Worm (Caenorhabditis elegans) whole organism, L4 larva: ENCODE measurements around the gene C51E3.10.

Experiments used
- F44E2.7 ChIP-seq: fragments of 200-800 bp; sonication (Bioruptor generic); IDR thresholded peaks from 2 replicates; pipeline ENCODE4 v2.1.2; 2022; ENCODE audit warnings: missing genetic modification characterization, missing compliant biosample characterization
- R02D3.7 ChIP-seq: fragments of 150-350 bp; sonication (generic microtip); optimal IDR thresholded peaks from 3 replicates; lab custom pipeline; 2014; ENCODE audit warnings: missing biosample characterization, missing genetic modification characterization
- T20F7.1 ChIP-seq: fragments of 200-800 bp; sonication (Bioruptor generic); optimal IDR thresholded peaks from 2 replicates; lab custom pipeline; 2018; ENCODE audit warnings: mild to moderate bottlenecking, missing genetic modification characterization, missing compliant biosample characterization
- T26A8.4 ChIP-seq: fragments of 200-800 bp; sonication (Bioruptor generic); IDR thresholded peaks from 2 replicates; pipeline ENCODE4 v1.3.6; 2022; ENCODE audit warnings: missing genetic modification characterization, missing compliant biosample characterization
- ZK337.2 ChIP-seq: fragments of 200-800 bp; sonication (Bioruptor generic); IDR thresholded peaks from 2 replicates; pipeline ENCODE4 v1.3.6; 2022; ENCODE audit warnings: missing genetic modification reagents, missing genetic modification characterization, missing compliant biosample characterization
- ZK546.5 ChIP-seq, 2 experiments: sonication (generic microtip); optimal IDR thresholded peaks; 2 replicates each; lab custom pipeline; 2017; ENCODE audit warnings: missing biosample characterization in 2 of 2, missing genetic modification characterization in 2 of 2
- ama-1 ChIP-seq: fragments of 150-350 bp; optimal IDR thresholded peaks from 2 replicates; lab custom pipeline; 2014; ENCODE audit warnings: inconsistent platforms, mixed read lengths
- arid-1 ChIP-seq: fragments of 200-800 bp; sonication (Bioruptor generic); conservative IDR thresholded peaks from 2 replicates; pipeline ENCODE4 v1.3.6; 2022; ENCODE audit warnings: missing genetic modification reagents, missing genetic modification characterization, missing compliant biosample characterization
- ceh-44 ChIP-seq: fragments of 200-800 bp; sonication (Bioruptor generic); IDR thresholded peaks from 2 replicates; pipeline ENCODE4 v1.3.6; 2022; ENCODE audit warnings: missing genetic modification reagents, missing genetic modification characterization, missing compliant biosample characterization
- ceh-82 ChIP-seq: sonication (generic microtip); optimal IDR thresholded peaks from 2 replicates; lab custom pipeline; 2017; ENCODE audit warnings: missing biosample characterization, missing genetic modification characterization
- daf-12 ChIP-seq: fragments of 150-350 bp; optimal IDR thresholded peaks from 2 replicates; lab custom pipeline; 2014; ENCODE audit warnings: missing biosample characterization, missing genetic modification reagents, missing genetic modification characterization
- dmd-6 ChIP-seq: fragments of 200-800 bp; sonication (Bioruptor generic); IDR thresholded peaks from 2 replicates; pipeline ENCODE4 v1.3.6; 2022; ENCODE audit warnings: missing genetic modification reagents, missing genetic modification characterization, missing compliant biosample characterization
- dmd-8 ChIP-seq: fragments of 200-800 bp; sonication (Bioruptor generic); IDR thresholded peaks from 2 replicates; pipeline ENCODE4 v1.3.6; 2022; ENCODE audit warnings: missing genetic modification characterization, missing compliant biosample characterization
- dmd-9 ChIP-seq: fragments of 200-800 bp; sonication (Bioruptor generic); IDR thresholded peaks from 2 replicates; pipeline ENCODE4 v1.3.6; 2022; ENCODE audit warnings: missing genetic modification reagents, missing genetic modification characterization, missing compliant biosample characterization
- duxl-1 ChIP-seq: sonication (generic microtip); optimal IDR thresholded peaks from 2 replicates; lab custom pipeline; 2016; ENCODE audit warnings: mild to moderate bottlenecking, missing genetic modification characterization, moderate library complexity, missing compliant biosample characterization; ENCODE audit not compliant: poor library complexity
- dve-1 ChIP-seq: sonication (generic microtip); optimal IDR thresholded peaks from 2 replicates; lab custom pipeline; 2017; ENCODE audit warnings: antibody characterized with exemption, mild to moderate bottlenecking, missing genetic modification characterization, missing compliant biosample characterization; ENCODE audit not compliant: insufficient read depth
- egl-43 ChIP-seq: fragments of 200-800 bp; sonication (Bioruptor generic); IDR thresholded peaks from 2 replicates; pipeline ENCODE4 v1.3.6; 2022; ENCODE audit warnings: missing genetic modification reagents, missing genetic modification characterization, missing compliant biosample characterization
- gei-8 ChIP-seq: fragments of 200-800 bp; sonication (Bioruptor generic); optimal IDR thresholded peaks from 2 replicates; lab custom pipeline; 2018; ENCODE audit warnings: mild to moderate bottlenecking, missing genetic modification characterization, missing compliant biosample characterization
- hlh-11 ChIP-seq: fragments of 200-800 bp; sonication (Bioruptor generic); optimal IDR thresholded peaks from 2 replicates; lab custom pipeline; 2018; ENCODE audit warnings: mild to moderate bottlenecking, missing genetic modification characterization, missing compliant biosample characterization
- hlh-30 ChIP-seq: sonication (generic microtip); optimal IDR thresholded peaks from 2 replicates; lab custom pipeline; 2017; ENCODE audit warnings: antibody characterized with exemption, mild to moderate bottlenecking, missing genetic modification characterization, missing compliant biosample characterization; ENCODE audit not compliant: insufficient read depth
- hmg-1.1 ChIP-seq: fragments of 200-800 bp; sonication (Bioruptor generic); IDR thresholded peaks from 2 replicates; pipeline ENCODE4 v1.3.6; 2022; ENCODE audit warnings: missing genetic modification reagents, missing genetic modification characterization, missing compliant biosample characterization
- jun-1 ChIP-seq: fragments of 150-350 bp; optimal IDR thresholded peaks from 2 replicates; lab custom pipeline; 2014; ENCODE audit warnings: missing biosample characterization, missing genetic modification reagents, missing genetic modification characterization
- lim-7 ChIP-seq: fragments of 200-800 bp; sonication (Bioruptor generic); IDR thresholded peaks from 2 replicates; pipeline ENCODE4 v1.3.6; 2022; ENCODE audit warnings: missing genetic modification characterization, missing compliant biosample characterization
- lin-1 ChIP-seq: fragments of 200-800 bp; sonication (Bioruptor generic); IDR thresholded peaks from 2 replicates; pipeline ENCODE4 v1.3.6; 2022; ENCODE audit warnings: missing genetic modification reagents, missing genetic modification characterization, missing compliant biosample characterization
- lin-13 ChIP-seq: fragments of 150-350 bp; optimal IDR thresholded peaks from 2 replicates; lab custom pipeline; 2014; ENCODE audit warnings: missing biosample characterization, missing genetic modification reagents, missing genetic modification characterization
- lin-15B ChIP-seq: fragments of 150-350 bp; sonication (generic microtip); optimal IDR thresholded peaks from 3 replicates; lab custom pipeline; 2014; ENCODE audit warnings: missing biosample characterization, missing genetic modification characterization
- lin-29 ChIP-seq: fragments of 200-800 bp; sonication (Bioruptor generic); IDR thresholded peaks from 2 replicates; pipeline ENCODE4 v1.3.6; 2022; ENCODE audit warnings: missing genetic modification reagents, missing genetic modification characterization, missing compliant biosample characterization
- lin-38 ChIP-seq: fragments of 200-800 bp; sonication (Bioruptor generic); IDR thresholded peaks from 2 replicates; pipeline ENCODE4 v1.3.6; 2022; ENCODE audit warnings: missing genetic modification reagents, missing genetic modification characterization, missing compliant biosample characterization
- lin-39 ChIP-seq: fragments of 150-350 bp; optimal IDR thresholded peaks from 2 replicates; lab custom pipeline; 2014; ENCODE audit warnings: missing biosample characterization, missing genetic modification reagents, missing genetic modification characterization
- lir-3 ChIP-seq: sonication (generic microtip); optimal IDR thresholded peaks from 2 replicates; lab custom pipeline; 2016; ENCODE audit warnings: mild to moderate bottlenecking, missing genetic modification characterization, missing compliant biosample characterization
- lsy-2 ChIP-seq, 2 experiments: fragments of 150-350 bp in 1 of 2; sonication (generic microtip) in 1 of 2; optimal IDR thresholded peaks; 2 replicates each; lab custom pipeline; 2014 to 2017; ENCODE audit warnings: missing biosample characterization in 2 of 2, missing genetic modification characterization in 2 of 2
- mdl-1 ChIP-seq, 2 experiments: fragments of 150-350 bp in 1 of 2; sonication (generic microtip) in 1 of 2; optimal IDR thresholded peaks; 2 replicates each; lab custom pipeline; 2014 to 2017; ENCODE audit warnings: missing biosample characterization in 2 of 2, missing genetic modification characterization in 2 of 2
- mdt-29 ChIP-seq: fragments of 200-800 bp; sonication (Bioruptor generic); IDR thresholded peaks from 2 replicates; pipeline ENCODE4 v1.3.6; 2022; ENCODE audit warnings: missing genetic modification reagents, missing genetic modification characterization, missing compliant biosample characterization
- mep-1 ChIP-seq: fragments of 150-350 bp; sonication (generic microtip); optimal IDR thresholded peaks from 3 replicates; lab custom pipeline; 2014; ENCODE audit warnings: missing biosample characterization, missing genetic modification characterization
- mxl-2 ChIP-seq: fragments of 200-800 bp; sonication (Bioruptor generic); conservative IDR thresholded peaks from 2 replicates; pipeline ENCODE4 v1.3.6; 2022; ENCODE audit warnings: missing genetic modification reagents, missing genetic modification characterization, missing compliant biosample characterization
- nhr-25 ChIP-seq: sonication (generic microtip); optimal IDR thresholded peaks from 2 replicates; lab custom pipeline; 2017; ENCODE audit warnings: missing genetic modification characterization, mild to moderate bottlenecking, missing compliant biosample characterization, antibody characterized with exemption, moderate library complexity, borderline replicate concordance; ENCODE audit not compliant: insufficient read depth
- nhr-42 ChIP-seq: fragments of 200-800 bp; sonication (Bioruptor generic); IDR thresholded peaks from 2 replicates; pipeline ENCODE4 v1.3.6; 2022; ENCODE audit warnings: missing genetic modification characterization, missing compliant biosample characterization
- nhr-48 ChIP-seq: sonication (generic microtip); optimal IDR thresholded peaks from 2 replicates; lab custom pipeline; 2016; ENCODE audit warnings: mild to moderate bottlenecking, missing genetic modification characterization, missing compliant biosample characterization
- nhr-6 ChIP-seq: fragments of 150-350 bp; optimal IDR thresholded peaks from 2 replicates; lab custom pipeline; 2014; ENCODE audit warnings: missing biosample characterization, missing genetic modification characterization
- nhr-76 ChIP-seq: fragments of 150-350 bp; optimal IDR thresholded peaks from 2 replicates; lab custom pipeline; 2014; ENCODE audit warnings: missing biosample characterization, missing genetic modification characterization
- pha-4 ChIP-seq, 2 experiments: fragments of 150-350 bp in 1 of 2; fragments of 200-800 bp in 1 of 2; sonication (Bioruptor generic) in 1 of 2; IDR thresholded peaks in 1 of 2; optimal IDR thresholded peaks in 1 of 2; 2 replicates each; pipeline versions ENCODE4 v1.3.6 to Lab custom; 2014 to 2022; ENCODE audit warnings: missing genetic modification characterization in 2 of 2, missing genetic modification reagents in 2 of 2, missing biosample characterization in 1 of 2, missing compliant biosample characterization in 1 of 2
- pqm-1 ChIP-seq: sonication (generic microtip); optimal IDR thresholded peaks from 2 replicates; lab custom pipeline; 2017; ENCODE audit warnings: missing biosample characterization, missing genetic modification characterization
- set-16 ChIP-seq: fragments of 200-800 bp; sonication (Bioruptor generic); IDR thresholded peaks from 2 replicates; pipeline ENCODE4 v1.3.6; 2022; ENCODE audit warnings: missing genetic modification reagents, missing genetic modification characterization, missing compliant biosample characterization
- skn-1 ChIP-seq: fragments of 150-350 bp; optimal IDR thresholded peaks from 2 replicates; lab custom pipeline; 2014; ENCODE audit warnings: missing biosample characterization, missing genetic modification characterization
- spr-3 ChIP-seq: fragments of 200-800 bp; sonication (Bioruptor generic); optimal IDR thresholded peaks from 2 replicates; lab custom pipeline; 2018; ENCODE audit warnings: mild to moderate bottlenecking, missing genetic modification characterization, missing compliant biosample characterization
- unc-62 ChIP-seq, 3 experiments: fragments of 150-350 bp in 1 of 3; sonication (generic microtip); optimal IDR thresholded peaks in 2 of 3; peaks in 1 of 3; 1 replicate in 1 of 3; 2 replicates in 2 of 3; lab custom pipeline; 2014 to 2017; ENCODE audit warnings: missing biosample characterization in 3 of 3, missing genetic modification characterization in 3 of 3, missing genetic modification reagents in 3 of 3, missing genotype in 1 of 3
- vab-7 ChIP-seq: fragments of 200-800 bp; sonication (Bioruptor generic); IDR thresholded peaks from 2 replicates; pipeline ENCODE4 v1.3.6; 2022; ENCODE audit warnings: missing genetic modification reagents, missing genetic modification characterization, missing compliant biosample characterization
- zfp-2 ChIP-seq: sonication (generic microtip); optimal IDR thresholded peaks from 2 replicates; lab custom pipeline; 2016; ENCODE audit warnings: mild to moderate bottlenecking, missing genetic modification characterization, missing compliant biosample characterization
- zip-11 ChIP-seq: fragments of 200-800 bp; sonication (Bioruptor generic); IDR thresholded peaks from 2 replicates; pipeline ENCODE4 v1.3.6; 2022; ENCODE audit warnings: missing genetic modification characterization, missing compliant biosample characterization
- ztf-11 ChIP-seq: fragments of 150-350 bp; optimal IDR thresholded peaks from 2 replicates; lab custom pipeline; 2014; ENCODE audit warnings: missing biosample characterization, missing genetic modification characterization

C51E3.10 gene

DNA sequence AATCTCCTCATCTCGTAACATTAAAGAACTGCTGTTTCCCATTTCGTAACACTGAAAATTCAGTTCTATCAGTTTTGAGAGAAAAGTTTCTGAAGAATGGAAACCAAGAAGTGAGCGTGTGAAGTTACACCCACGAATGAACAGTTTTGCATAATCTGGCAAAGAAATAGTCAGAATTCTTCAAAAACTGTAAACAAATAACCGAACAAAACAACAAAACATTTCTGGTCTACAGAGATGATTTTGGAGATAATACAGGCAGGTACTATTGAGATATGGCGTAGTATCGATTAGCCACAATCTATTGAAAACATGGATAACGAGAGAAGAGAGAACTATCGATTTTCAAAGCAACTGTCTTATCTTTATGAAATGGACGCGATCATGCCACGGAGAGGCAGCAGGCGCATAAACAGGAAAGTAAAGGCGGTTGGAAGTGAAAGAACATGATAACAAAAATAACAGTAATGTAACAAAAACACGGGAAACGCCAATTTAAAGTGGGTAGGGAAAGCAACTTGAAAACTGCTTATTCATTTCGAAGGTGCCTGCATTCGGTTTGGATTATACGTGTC, 42.6 kb upstream of the C51E3.10 start, which contains the start of gene chpf-1 (continued):
- TF ChIP-seq skn-1 (tag; lab: Kevin White, UChicago) (no peak), daf-12 (tag; lab: Kevin White, UChicago) (no peak), dmd-9 (GFP tag; lab: Robert Waterston, UW) (no peak), ztf-11 (no peak), jun-1 (tag; lab: Kevin White, UChicago) (no peak), mdl-1 (tag; optimal IDR thresholded peaks at IDR 0.05; lab: Kevin White, UChicago) (peak in 1 of 2 experiments; percentile 46), arid-1 (GFP tag; lab: Robert Waterston, UW) (no peak), mxl-2 (GFP tag; lab: Robert Waterston, UW) (no peak), lin-38 (GFP tag; lab: Robert Waterston, UW) (no peak), dmd-6 (peak; percentile 33; the same call in 1 of the 2 replicates), nhr-42 (GFP tag; lab: Robert Waterston, UW) (no peak), R02D3.7 (tag; lab: Kevin White, UChicago) (no peak), lsy-2 (tag; optimal IDR thresholded peaks at IDR 0.05; lab: Kevin White, UChicago) (peak in 1 of 2 experiments; percentile 23), mep-1 (tag; lab: Kevin White, UChicago) (peak; percentile 14), zfp-2 (no peak), unc-62 (GFP tag; optimal IDR thresholded peaks at IDR 0.05 in 1 of 2; lab: Kevin White, UChicago) (no peak), unc-62 (tag; optimal IDR thresholded peaks at IDR 0.05; lab: Kevin White, UChicago) (no peak), F44E2.7 (GFP tag; lab: Robert Waterston, UW) (no peak), pqm-1 (tag; lab: Kevin White, UChicago) (peak; percentile 84), ama-1 (lab: Kevin White, UChicago) (no peak), T20F7.1 (GFP tag; lab: Kevin White, UChicago) (peak; percentile 23), gei-8 (no peak), lir-3 (tag; lab: Kevin White, UChicago) (no peak), egl-43 (GFP tag; lab: Robert Waterston, UW) (no peak), ceh-82 (tag; lab: Kevin White, UChicago) (no peak), lin-1 (GFP tag; lab: Robert Waterston, UW) (0 out of 2 replicates have a peak, but pooled peaks have one; percentile 42), spr-3 (GFP tag; lab: Kevin White, UChicago) (no peak), dmd-8 (no peak), lin-29 (GFP tag; lab: Robert Waterston, UW) (no peak), hlh-30 (tag; lab: Kevin White, UChicago) (peak; percentile 39), mdt-29 (GFP tag; lab: Robert Waterston, UW) (no peak), dve-1 (peak; percentile 60), nhr-76 (tag; lab: Kevin White, UChicago) (no peak), vab-7 (GFP tag; lab: Robert Waterston, UW) (no peak), duxl-1 (tag; lab: Kevin White, UChicago) (peak; percentile 26), pha-4 (GFP tag; IDR thresholded peaks at IDR 0.05; lab: Robert Waterston, UW) (no peak), pha-4 (tag; optimal IDR thresholded peaks at IDR 0.05; lab: Kevin White, UChicago) (no peak), hmg-1.1 (GFP tag; lab: Robert Waterston, UW) (no peak), zip-11 (no peak), ZK337.2 (GFP tag; lab: Robert Waterston, UW) (no peak), lin-39 (tag; lab: Kevin White, UChicago) (no peak), ceh-44 (GFP tag; lab: Robert Waterston, UW) (no peak), nhr-25 (tag; lab: Kevin White, UChicago) (peak; percentile 23), nhr-6 (tag; lab: Kevin White, UChicago) (no peak), nhr-48 (tag; lab: Kevin White, UChicago) (no peak), lin-13 (GFP tag; lab: Kevin White, UChicago) (no peak), T26A8.4 (GFP tag; lab: Robert Waterston, UW) (no peak), lim-7 (GFP tag; lab: Robert Waterston, UW) (no peak), set-16 (GFP tag; lab: Robert Waterston, UW) (no peak), lin-15B (tag; lab: Kevin White, UChicago) (no peak), hlh-11 (tag; lab: Kevin White, UChicago) (peak; percentile 69), ZK546.5 (tag; optimal IDR thresholded peaks at IDR 0.05; lab: Kevin White, UChicago) (no peak)
